Worm (Caenorhabditis elegans) whole organism, L2 larva: Measurements from ENCODE around the gene math-28.
"Not testable (repeated sequence)": the region's sequence is repeated elsewhere in the genome, so short reads cannot be mapped to it uniquely, and the experiment has no call there.

Experiments
- F13H6.1 ChIP-seq: sonication (generic microtip); optimal IDR thresholded peaks from 2 replicates; lab custom pipeline; 2016; ENCODE audit warnings: missing genetic modification characterization, missing compliant biosample characterization
- ama-1 ChIP-seq: fragments of 150-350 bp; optimal IDR thresholded peaks from 2 replicates; lab custom pipeline; 2018; ENCODE audit warnings: inconsistent platforms
- elt-3 ChIP-seq: sonication (generic microtip); optimal IDR thresholded peaks from 2 replicates; lab custom pipeline; 2017; ENCODE audit warnings: missing biosample characterization, missing genetic modification characterization
- fos-1 ChIP-seq: fragments of 150-350 bp; optimal IDR thresholded peaks from 2 replicates; lab custom pipeline; 2014; ENCODE audit warnings: missing biosample characterization, missing genetic modification characterization
- lin-13 ChIP-seq: fragments of 150-350 bp; optimal IDR thresholded peaks from 2 replicates; lab custom pipeline; 2014; ENCODE audit warnings: missing biosample characterization, missing genetic modification reagents, missing genetic modification characterization
- lsy-2 ChIP-seq, 2 experiments: fragments of 150-350 bp in 1 of 2; sonication (generic microtip) in 1 of 2; optimal IDR thresholded peaks; 2 replicates each; lab custom pipeline; 2014 to 2017; ENCODE audit warnings: missing biosample characterization in 2 of 2, missing genetic modification characterization in 2 of 2
- nhr-11 ChIP-seq: fragments of 150-350 bp; optimal IDR thresholded peaks from 2 replicates; lab custom pipeline; 2014; ENCODE audit warnings: missing biosample characterization, missing genetic modification characterization

DNA sequence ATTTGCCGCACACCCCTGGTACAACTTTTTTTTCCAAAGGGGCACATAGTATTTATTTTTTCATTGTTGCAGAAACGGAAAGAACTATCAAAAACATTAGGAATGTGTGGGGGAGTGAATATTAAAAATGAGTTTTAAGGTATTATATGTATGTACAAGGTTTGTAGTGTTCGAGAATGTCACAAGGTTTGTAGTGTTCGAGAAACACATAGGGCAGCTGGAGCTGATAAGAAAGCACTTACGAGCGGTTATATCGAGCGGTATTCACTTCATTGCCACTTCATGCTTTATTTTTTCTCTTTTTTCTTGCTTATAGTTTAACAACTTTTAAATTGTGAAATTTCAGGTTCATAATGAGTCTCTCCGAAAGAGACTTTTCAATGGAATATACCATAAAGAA is 4.3 kb downstream of the math-28 start:
- TF ChIP-seq lin-13 (GFP tag; lab: Kevin White, UChicago); ama-1 (lab: Kevin White, UChicago); nhr-11 (tag; lab: Kevin White, UChicago); elt-3 (tag; lab: Kevin White, UChicago); F13H6.1 (tag; lab: Kevin White, UChicago); lsy-2 (tag; optimal IDR thresholded peaks at IDR 0.05; lab: Kevin White, UChicago): not testable (repeated sequence)
- TF ChIP-seq fos-1 (tag; lab: Kevin White, UChicago), result peak; percentile 34
